Worm (Caenorhabditis elegans) whole organism, L4 larva: Measurements from ENCODE around the gene adm-4.
A peak's percentile ranks its signal among the peaks of the same experiment; 100 is the strongest.

ENCODE experiments used
- D1046.2 ChIP-seq: fragments of 200-800 bp; sonication (Bioruptor generic); IDR thresholded peaks from 2 replicates; pipeline ENCODE4 v1.3.6; 2022; ENCODE audit warnings: missing genetic modification characterization, missing compliant biosample characterization
- F10B5.3 ChIP-seq: sonication (generic microtip); optimal IDR thresholded peaks from 2 replicates; lab custom pipeline; 2016; ENCODE audit warnings: mild to moderate bottlenecking, missing genetic modification characterization, missing compliant biosample characterization
- F44E2.7 ChIP-seq: fragments of 200-800 bp; sonication (Bioruptor generic); IDR thresholded peaks from 2 replicates; pipeline ENCODE4 v2.1.2; 2022; ENCODE audit warnings: missing genetic modification characterization, missing compliant biosample characterization
- F49E8.2 ChIP-seq: sonication (generic microtip); optimal IDR thresholded peaks from 2 replicates; lab custom pipeline; 2016; ENCODE audit warnings: missing compliant biosample characterization, mild to moderate bottlenecking, missing genetic modification characterization, borderline replicate concordance
- R02D3.7 ChIP-seq: fragments of 150-350 bp; sonication (generic microtip); optimal IDR thresholded peaks from 3 replicates; lab custom pipeline; 2014; ENCODE audit warnings: missing biosample characterization, missing genetic modification characterization
- aly-2 ChIP-seq: sonication (generic microtip); optimal IDR thresholded peaks from 2 replicates; lab custom pipeline; 2018; ENCODE audit warnings: missing biosample characterization, missing genetic modification characterization
- ama-1 ChIP-seq: fragments of 150-350 bp; optimal IDR thresholded peaks from 2 replicates; lab custom pipeline; 2014; ENCODE audit warnings: inconsistent platforms, mixed read lengths
- ceh-20 ChIP-seq: fragments of 200-800 bp; sonication (Bioruptor generic); IDR thresholded peaks from 2 replicates; pipeline ENCODE4 v1.3.6; 2022; ENCODE audit warnings: missing genetic modification reagents, missing genetic modification characterization, missing compliant biosample characterization
- ceh-32 ChIP-seq: sonication (generic microtip); optimal IDR thresholded peaks from 2 replicates; lab custom pipeline; 2016; ENCODE audit warnings: mild to moderate bottlenecking, missing genetic modification characterization, missing compliant biosample characterization; ENCODE audit not compliant: poor library complexity
- ceh-62 ChIP-seq: sonication (generic microtip); optimal IDR thresholded peaks from 2 replicates; lab custom pipeline; 2017; ENCODE audit warnings: missing biosample characterization, missing genetic modification characterization
- cey-2 ChIP-seq: sonication (generic microtip); optimal IDR thresholded peaks from 3 replicates; lab custom pipeline; 2017; ENCODE audit warnings: missing genetic modification characterization, mild to moderate bottlenecking, missing compliant biosample characterization, antibody characterized with exemption, borderline replicate concordance; ENCODE audit not compliant: insufficient read depth
- dmd-6 ChIP-seq: fragments of 200-800 bp; sonication (Bioruptor generic); IDR thresholded peaks from 2 replicates; pipeline ENCODE4 v1.3.6; 2022; ENCODE audit warnings: missing genetic modification reagents, missing genetic modification characterization, missing compliant biosample characterization
- dmd-9 ChIP-seq: fragments of 200-800 bp; sonication (Bioruptor generic); IDR thresholded peaks from 2 replicates; pipeline ENCODE4 v1.3.6; 2022; ENCODE audit warnings: missing genetic modification reagents, missing genetic modification characterization, missing compliant biosample characterization
- dpl-1 ChIP-seq: fragments of 150-350 bp; optimal IDR thresholded peaks from 2 replicates; lab custom pipeline; 2014; ENCODE audit warnings: missing biosample characterization, missing genetic modification reagents, missing genetic modification characterization
- fos-1 ChIP-seq: fragments of 150-350 bp; optimal IDR thresholded peaks from 2 replicates; lab custom pipeline; 2014; ENCODE audit warnings: missing biosample characterization, missing genetic modification characterization
- gei-8 ChIP-seq: fragments of 200-800 bp; sonication (Bioruptor generic); optimal IDR thresholded peaks from 2 replicates; lab custom pipeline; 2018; ENCODE audit warnings: mild to moderate bottlenecking, missing genetic modification characterization, missing compliant biosample characterization
- hlh-11 ChIP-seq: fragments of 200-800 bp; sonication (Bioruptor generic); optimal IDR thresholded peaks from 2 replicates; lab custom pipeline; 2018; ENCODE audit warnings: mild to moderate bottlenecking, missing genetic modification characterization, missing compliant biosample characterization
- hlh-30 ChIP-seq: sonication (generic microtip); optimal IDR thresholded peaks from 2 replicates; lab custom pipeline; 2017; ENCODE audit warnings: antibody characterized with exemption, mild to moderate bottlenecking, missing genetic modification characterization, missing compliant biosample characterization; ENCODE audit not compliant: insufficient read depth
- hmg-1.1 ChIP-seq: fragments of 200-800 bp; sonication (Bioruptor generic); IDR thresholded peaks from 2 replicates; pipeline ENCODE4 v1.3.6; 2022; ENCODE audit warnings: missing genetic modification reagents, missing genetic modification characterization, missing compliant biosample characterization
- jun-1 ChIP-seq: fragments of 150-350 bp; optimal IDR thresholded peaks from 2 replicates; lab custom pipeline; 2014; ENCODE audit warnings: missing biosample characterization, missing genetic modification reagents, missing genetic modification characterization
- lin-1 ChIP-seq: fragments of 200-800 bp; sonication (Bioruptor generic); IDR thresholded peaks from 2 replicates; pipeline ENCODE4 v1.3.6; 2022; ENCODE audit warnings: missing genetic modification reagents, missing genetic modification characterization, missing compliant biosample characterization
- lin-38 ChIP-seq: fragments of 200-800 bp; sonication (Bioruptor generic); IDR thresholded peaks from 2 replicates; pipeline ENCODE4 v1.3.6; 2022; ENCODE audit warnings: missing genetic modification reagents, missing genetic modification characterization, missing compliant biosample characterization
- lin-39 ChIP-seq: fragments of 150-350 bp; optimal IDR thresholded peaks from 2 replicates; lab custom pipeline; 2014; ENCODE audit warnings: missing biosample characterization, missing genetic modification reagents, missing genetic modification characterization
- lsy-2 ChIP-seq, 2 experiments: fragments of 150-350 bp in 1 of 2; sonication (generic microtip) in 1 of 2; optimal IDR thresholded peaks; 2 replicates each; lab custom pipeline; 2014 to 2017; ENCODE audit warnings: missing biosample characterization in 2 of 2, missing genetic modification characterization in 2 of 2
- mes-2 ChIP-seq: sonication (generic microtip); optimal IDR thresholded peaks from 2 replicates; lab custom pipeline; 2016; ENCODE audit warnings: missing genotype, mild to moderate bottlenecking, missing genetic modification characterization, missing compliant biosample characterization; ENCODE audit not compliant: poor library complexity, severe bottlenecking
- mxl-3 ChIP-seq: fragments of 200-800 bp; sonication (Bioruptor generic); optimal IDR thresholded peaks from 2 replicates; lab custom pipeline; 2018; ENCODE audit warnings: mild to moderate bottlenecking, missing genetic modification characterization, missing compliant biosample characterization
- nhr-10 ChIP-seq: fragments of 150-350 bp; optimal IDR thresholded peaks from 2 replicates; lab custom pipeline; 2014; ENCODE audit warnings: missing biosample characterization, missing genetic modification characterization
- nhr-102 ChIP-seq: sonication (generic microtip); optimal IDR thresholded peaks from 2 replicates; lab custom pipeline; 2016; ENCODE audit warnings: mild to moderate bottlenecking, missing genetic modification characterization, moderate library complexity, missing compliant biosample characterization
- nhr-11 ChIP-seq: fragments of 150-350 bp; optimal IDR thresholded peaks from 2 replicates; lab custom pipeline; 2014; ENCODE audit warnings: missing biosample characterization, missing genetic modification characterization
- nhr-28 ChIP-seq: fragments of 150-350 bp; optimal IDR thresholded peaks from 2 replicates; lab custom pipeline; 2014; ENCODE audit warnings: missing biosample characterization, missing genetic modification characterization
- nhr-42 ChIP-seq: fragments of 200-800 bp; sonication (Bioruptor generic); IDR thresholded peaks from 2 replicates; pipeline ENCODE4 v1.3.6; 2022; ENCODE audit warnings: missing genetic modification characterization, missing compliant biosample characterization
- nhr-48 ChIP-seq: sonication (generic microtip); optimal IDR thresholded peaks from 2 replicates; lab custom pipeline; 2016; ENCODE audit warnings: mild to moderate bottlenecking, missing genetic modification characterization, missing compliant biosample characterization
- nhr-6 ChIP-seq: fragments of 150-350 bp; optimal IDR thresholded peaks from 2 replicates; lab custom pipeline; 2014; ENCODE audit warnings: missing biosample characterization, missing genetic modification characterization
- nhr-77 ChIP-seq: fragments of 150-350 bp; optimal IDR thresholded peaks from 2 replicates; lab custom pipeline; 2014; ENCODE audit warnings: missing biosample characterization, missing genetic modification characterization
- pha-4 ChIP-seq, 2 experiments: fragments of 150-350 bp in 1 of 2; fragments of 200-800 bp in 1 of 2; sonication (Bioruptor generic) in 1 of 2; IDR thresholded peaks in 1 of 2; optimal IDR thresholded peaks in 1 of 2; 2 replicates each; pipeline versions ENCODE4 v1.3.6 to Lab custom; 2014 to 2022; ENCODE audit warnings: missing genetic modification characterization in 2 of 2, missing genetic modification reagents in 2 of 2, missing biosample characterization in 1 of 2, missing compliant biosample characterization in 1 of 2
- rbr-2 ChIP-seq: sonication (generic microtip); optimal IDR thresholded peaks from 2 replicates; lab custom pipeline; 2016; ENCODE audit warnings: missing genotype, missing genetic modification characterization, missing compliant biosample characterization
- set-16 ChIP-seq: fragments of 200-800 bp; sonication (Bioruptor generic); IDR thresholded peaks from 2 replicates; pipeline ENCODE4 v1.3.6; 2022; ENCODE audit warnings: missing genetic modification reagents, missing genetic modification characterization, missing compliant biosample characterization
- spr-1 ChIP-seq: sonication (generic microtip); optimal IDR thresholded peaks from 2 replicates; lab custom pipeline; 2016; ENCODE audit warnings: mild to moderate bottlenecking, missing genetic modification characterization, missing compliant biosample characterization
- spr-3 ChIP-seq: fragments of 200-800 bp; sonication (Bioruptor generic); optimal IDR thresholded peaks from 2 replicates; lab custom pipeline; 2018; ENCODE audit warnings: mild to moderate bottlenecking, missing genetic modification characterization, missing compliant biosample characterization
- tag-97 ChIP-seq: fragments of 200-800 bp; sonication (Bioruptor generic); IDR thresholded peaks from 2 replicates; pipeline ENCODE4 v1.3.6; 2022; ENCODE audit warnings: missing genetic modification characterization, missing compliant biosample characterization
- tra-1 ChIP-seq: fragments of 200-800 bp; sonication (Bioruptor generic); IDR thresholded peaks from 2 replicates; pipeline ENCODE4 v1.3.6; 2022; ENCODE audit warnings: missing genetic modification reagents, missing genetic modification characterization, missing compliant biosample characterization
- unc-130 ChIP-seq: sonication (generic microtip); optimal IDR thresholded peaks from 2 replicates; lab custom pipeline; 2016; ENCODE audit warnings: missing genetic modification reagents, missing genetic modification characterization, missing compliant biosample characterization
- unc-62 ChIP-seq, 3 experiments: fragments of 150-350 bp in 1 of 3; sonication (generic microtip); optimal IDR thresholded peaks in 2 of 3; peaks in 1 of 3; 1 replicate in 1 of 3; 2 replicates in 2 of 3; lab custom pipeline; 2014 to 2017; ENCODE audit warnings: missing biosample characterization in 3 of 3, missing genetic modification characterization in 3 of 3, missing genetic modification reagents in 3 of 3, missing genotype in 1 of 3
- zfp-2 ChIP-seq: sonication (generic microtip); optimal IDR thresholded peaks from 2 replicates; lab custom pipeline; 2016; ENCODE audit warnings: mild to moderate bottlenecking, missing genetic modification characterization, missing compliant biosample characterization
- zfp-3 ChIP-seq: fragments of 200-800 bp; sonication (Bioruptor generic); conservative IDR thresholded peaks from 2 replicates; pipeline ENCODE4 v1.3.6; 2022; ENCODE audit warnings: missing genetic modification reagents, missing genetic modification characterization, missing compliant biosample characterization
- zip-11 ChIP-seq: fragments of 200-800 bp; sonication (Bioruptor generic); IDR thresholded peaks from 2 replicates; pipeline ENCODE4 v1.3.6; 2022; ENCODE audit warnings: missing genetic modification characterization, missing compliant biosample characterization
- ztf-7 ChIP-seq: fragments of 150-350 bp; optimal IDR thresholded peaks from 2 replicates; lab custom pipeline; 2014; ENCODE audit warnings: missing biosample characterization, missing genetic modification characterization

Gene adm-4

ce11 chrX:7825707-7826106, 27.6 kb upstream of the adm-4 start (continued):
- TF ChIP-seq nhr-6, result peak; percentile 71
- TF ChIP-seq lin-39 (tag; lab: Kevin White, UChicago), result no peak
- peak in 1 of 2 experiments; percentile 98 for TF ChIP-seq unc-62 (GFP tag; optimal IDR thresholded peaks at IDR 0.05 in 1 of 2; lab: Kevin White, UChicago)
- no peak for TF ChIP-seq unc-62 (tag; optimal IDR thresholded peaks at IDR 0.05; lab: Kevin White, UChicago)
- TF ChIP-seq spr-3, result no peak
- peak; percentile 59 for TF ChIP-seq mes-2 (tag; lab: Kevin White, UChicago)
- no peak for TF ChIP-seq F10B5.3 (tag; lab: Kevin White, UChicago)
- peak; percentile 30; the same call in 1 of the 2 replicates for TF ChIP-seq dmd-6 (GFP tag; lab: Robert Waterston, UW)
- 0 out of 2 replicates have a peak, but pooled peaks have one; percentile 11 for TF ChIP-seq ceh-20 (GFP tag; lab: Robert Waterston, UW)
- no peak for TF ChIP-seq nhr-48 (tag; lab: Kevin White, UChicago)
- peak; percentile 70 for TF ChIP-seq mxl-3 (GFP tag; lab: Kevin White, UChicago)
- TF ChIP-seq, all 104 proteins: peak for 31

ce11 chrX:7823108-7823704, 25.1 kb upstream of the adm-4 start, which contains the start of gene eef-1A.2:
TSS of gene eef-1A.2 (plus strand) at chrX:7823654.
- TF ChIP-seq nhr-28 (tag; lab: Kevin White, UChicago) (peak; percentile 93), ama-1 (no peak), D1046.2 (0 out of 2 replicates have a peak, but pooled peaks have one; percentile 63), jun-1 (tag; lab: Kevin White, UChicago) (peak; percentile 90), gei-8 (peak; percentile 43), nhr-11 (tag; lab: Kevin White, UChicago) (peak; percentile 98), hlh-11 (peak; percentile 98), R02D3.7 (tag; lab: Kevin White, UChicago) (no peak), dmd-9 (peak; percentile 71), zfp-3 (0 out of 2 replicates have a peak, but pooled peaks have one; percentile 48), dpl-1 (GFP tag; lab: Kevin White, UChicago) (peak; percentile 67), lin-38 (GFP tag; lab: Robert Waterston, UW) (peak; percentile 72), F44E2.7 (GFP tag; lab: Robert Waterston, UW) (no peak), spr-3 (peak; percentile 40), aly-2 (tag; lab: Kevin White, UChicago) (no peak), set-16 (peak; percentile 89), unc-130 (no peak), fos-1 (tag; lab: Kevin White, UChicago) (no peak), zfp-2 (tag; lab: Kevin White, UChicago) (peak; percentile 64), F10B5.3 (tag; lab: Kevin White, UChicago) (no peak), ztf-7 (tag; lab: Kevin White, UChicago) (peak; percentile 97), rbr-2 (peak; percentile 96), pha-4 (GFP tag; IDR thresholded peaks at IDR 0.05; lab: Robert Waterston, UW) (peak; percentile 91), pha-4 (tag; optimal IDR thresholded peaks at IDR 0.05; lab: Kevin White, UChicago) (peak; percentile 83), nhr-42 (GFP tag; lab: Robert Waterston, UW) (peak; percentile 83; the same call in 1 of the 2 replicates), nhr-102 (peak; percentile 78), cey-2 (tag; lab: Kevin White, UChicago) (no peak), hlh-30 (tag; lab: Kevin White, UChicago) (peak; percentile 98), ceh-32 (peak; percentile 36), lin-1 (GFP tag; lab: Robert Waterston, UW) (peak; percentile 58; the same call in 1 of the 2 replicates), nhr-10 (peak; percentile 58), ceh-62 (tag; lab: Kevin White, UChicago) (no peak), nhr-6 (peak; percentile 87), hmg-1.1 (peak; percentile 96), tra-1 (peak; percentile 90), F49E8.2 (tag; lab: Kevin White, UChicago) (no peak), lsy-2 (tag; optimal IDR thresholded peaks at IDR 0.05; lab: Kevin White, UChicago) (peak; percentile 86 to 93), zip-11 (GFP tag; lab: Robert Waterston, UW) (no peak), spr-1 (tag; lab: Kevin White, UChicago) (peak; percentile 63), nhr-77 (tag; lab: Kevin White, UChicago) (peak; percentile 89), tag-97 (no peak)
